Fruit fly (Drosophila melanogaster) whole organism, pupa: ENCODE data around the gene CG42487.

Experiments
- CG12605 ChIP-seq: fragments of 200-800 bp; sonication (Bioruptor generic); IDR thresholded peaks from 2 replicates; pipeline ENCODE4 v1.3.6; 2022; ENCODE audit warnings: missing biosample characterization, missing genetic modification characterization
- CG13204 ChIP-seq: fragments of 200-800 bp; sonication (Bioruptor generic); optimal IDR thresholded peaks from 2 replicates; lab custom pipeline; 2018; ENCODE audit warnings: missing biosample characterization, mild to moderate bottlenecking, missing genetic modification characterization, moderate library complexity
- CG14655 ChIP-seq: fragments of 200-800 bp; sonication (Bioruptor generic); optimal IDR thresholded peaks from 3 replicates; lab custom pipeline; 2017; ENCODE audit warnings: mild to moderate bottlenecking, missing biosample characterization, missing genetic modification reagents, missing genetic modification characterization
- CG15710 ChIP-seq: fragments of 200-800 bp; sonication (Bioruptor generic); optimal IDR thresholded peaks from 2 replicates; lab custom pipeline; 2018; ENCODE audit warnings: missing biosample characterization, mild to moderate bottlenecking, missing genetic modification characterization, moderate library complexity
- CG17806 ChIP-seq: fragments of 200-800 bp; sonication (Bioruptor generic); optimal IDR thresholded peaks from 2 replicates; lab custom pipeline; 2018; ENCODE audit warnings: missing biosample characterization, mild to moderate bottlenecking, missing genetic modification characterization, moderate library complexity
- CG32121 ChIP-seq: fragments of 200-800 bp; sonication (Bioruptor generic); IDR thresholded peaks from 2 replicates; pipeline ENCODE4 v1.3.6; 2022; ENCODE audit warnings: missing biosample characterization, missing genetic modification characterization
- CG4496 ChIP-seq: fragments of 200-800 bp; sonication (Bioruptor generic); IDR thresholded peaks from 3 replicates; pipeline ENCODE4 v1.3.6; 2022; ENCODE audit warnings: missing biosample characterization, missing genetic modification characterization
- CG8159 ChIP-seq: fragments of 200-800 bp; sonication (Bioruptor generic); optimal IDR thresholded peaks from 3 replicates; lab custom pipeline; 2018; ENCODE audit warnings: missing biosample characterization, mild to moderate bottlenecking, missing genetic modification characterization, moderate library complexity
- CG8301 ChIP-seq: fragments of 200-800 bp; sonication (Bioruptor generic); optimal IDR thresholded peaks from 2 replicates; lab custom pipeline; 2018; ENCODE audit warnings: missing biosample characterization, mild to moderate bottlenecking, missing genetic modification characterization
- CG9948 ChIP-seq: fragments of 200-800 bp; sonication (Bioruptor generic); optimal IDR thresholded peaks from 2 replicates; lab custom pipeline; 2018; ENCODE audit warnings: missing biosample characterization, mild to moderate bottlenecking, missing genetic modification characterization, moderate library complexity
- EcR ChIP-seq: fragments of 200-800 bp; sonication (Bioruptor generic); optimal IDR thresholded peaks from 3 replicates; lab custom pipeline; 2019; ENCODE audit warnings: missing biosample characterization, missing genetic modification characterization, mild to moderate bottlenecking, moderate library complexity, missing genetic modification reagents
- Pif1A ChIP-seq: fragments of 200-800 bp; sonication (Bioruptor generic); optimal IDR thresholded peaks from 3 replicates; lab custom pipeline; 2016; ENCODE audit warnings: missing biosample characterization, missing genetic modification characterization
- rn ChIP-seq: fragments of 200-800 bp; sonication (Bioruptor generic); IDR thresholded peaks from 2 replicates; pipeline ENCODE4 v1.3.6; 2022; ENCODE audit warnings: missing biosample characterization, missing genetic modification characterization

DNA sequence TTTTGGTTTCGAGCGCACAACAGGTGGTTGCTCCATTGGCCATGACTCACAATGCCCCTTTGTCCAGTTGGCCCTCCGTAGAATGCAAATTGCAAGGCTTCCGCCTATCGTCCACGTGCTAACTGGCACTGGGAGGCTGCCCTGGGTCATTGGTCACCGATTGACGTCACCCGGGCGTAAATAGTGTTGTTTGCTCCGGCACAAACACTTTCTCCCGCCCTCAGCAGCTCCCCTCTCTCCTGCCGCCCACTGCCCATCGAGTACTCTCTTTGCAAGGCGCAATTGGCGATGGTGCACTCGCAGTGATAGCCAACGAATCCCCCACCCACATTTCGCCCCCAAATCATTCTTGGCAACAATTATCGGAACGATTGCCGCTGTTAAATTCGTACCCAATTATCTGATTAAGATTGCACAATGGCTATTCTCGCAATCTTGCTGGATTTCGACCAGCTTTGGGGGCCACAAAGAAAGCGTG, 32.3 kb downstream of the CG42487 start:
- TF ChIP-seq CG9948 (no peak), CG12605 (GFP tag; lab: Robert Waterston, UW) (no peak), rn (no peak), Pif1A (GFP tag; lab: Kevin White, UChicago) (no peak), CG4496 (GFP tag; lab: Robert Waterston, UW) (no peak), CG32121 (GFP tag; lab: Robert Waterston, UW) (no peak; the same call in 1 of the 2 replicates), CG17806 (tag; lab: Kevin White, UChicago) (no peak), EcR (peak; percentile 62), CG14655 (GFP tag; lab: Kevin White, UChicago) (no peak), CG8301 (tag; lab: Kevin White, UChicago) (no peak), CG13204 (GFP tag; lab: Kevin White, UChicago) (no peak), CG8159 (tag; lab: Kevin White, UChicago) (no peak), CG15710 (tag; lab: Kevin White, UChicago) (no peak)
